Worm (Caenorhabditis elegans) whole organism, early embryonic: ENCODE results near the gene T22C8.3.

Experiments used
- B0310.2 ChIP-seq: sonication (generic microtip); optimal IDR thresholded peaks from 2 replicates; lab custom pipeline; 2016; ENCODE audit warnings: mild to moderate bottlenecking, missing genetic modification characterization, missing compliant biosample characterization
- F13C5.2 ChIP-seq: sonication (generic microtip); optimal IDR thresholded peaks from 2 replicates; lab custom pipeline; 2017; ENCODE audit warnings: mild to moderate bottlenecking, missing genetic modification characterization, inconsistent platforms, missing compliant biosample characterization
- ama-1 ChIP-seq: fragments of 150-350 bp; optimal IDR thresholded peaks from 2 replicates; lab custom pipeline; 2014
- ceh-13 ChIP-seq: fragments of 200-800 bp; sonication (Bioruptor generic); optimal IDR thresholded peaks from 2 replicates; lab custom pipeline; 2018; ENCODE audit warnings: mild to moderate bottlenecking, missing genetic modification characterization, missing compliant biosample characterization
- ceh-36 ChIP-seq: sonication (generic microtip); optimal IDR thresholded peaks from 2 replicates; lab custom pipeline; 2016; ENCODE audit warnings: missing genetic modification characterization, inconsistent platforms, missing compliant biosample characterization
- ets-7 ChIP-seq: sonication (generic microtip); optimal IDR thresholded peaks from 2 replicates; lab custom pipeline; 2016; ENCODE audit warnings: missing genotype, missing genetic modification characterization, missing compliant biosample characterization
- flt-1 ChIP-seq: fragments of 200-800 bp; sonication (Bioruptor generic); IDR thresholded peaks from 2 replicates; pipeline ENCODE4 v1.3.6; 2022; ENCODE audit warnings: missing genetic modification characterization, missing compliant biosample characterization
- pes-1 ChIP-seq: fragments of 200-800 bp; sonication (Bioruptor generic); IDR thresholded peaks from 2 replicates; pipeline ENCODE4 v1.3.6; 2022; ENCODE audit warnings: missing genetic modification reagents, missing genetic modification characterization, missing compliant biosample characterization
- tbx-37 ChIP-seq: fragments of 200-800 bp; sonication (Bioruptor generic); conservative IDR thresholded peaks from 2 replicates; pipeline ENCODE4 v1.3.6; 2022; ENCODE audit warnings: missing genetic modification reagents, missing genetic modification characterization, missing compliant biosample characterization
- tra-4 ChIP-seq: sonication (generic microtip); optimal IDR thresholded peaks from 2 replicates; lab custom pipeline; 2017; ENCODE audit warnings: missing genetic modification characterization, missing compliant biosample characterization

ce11 chrII:8639553-8639952 lies 17.8 kb upstream of the T22C8.3 start:
- TF ChIP-seq ets-7 (no peak), ceh-13 (GFP tag; lab: Kevin White, UChicago) (no peak), ama-1 (lab: Kevin White, UChicago) (no peak), pes-1 (GFP tag; lab: Robert Waterston, UW) (no peak), ceh-36 (no peak), B0310.2 (no peak), F13C5.2 (tag; lab: Kevin White, UChicago) (no peak), tbx-37 (GFP tag; lab: Robert Waterston, UW) (no peak), tra-4 (no peak), flt-1 (GFP tag; lab: Robert Waterston, UW) (no peak)
